Worm (Caenorhabditis elegans): ENCODE results near the gene T28A8.3.

T28A8.3 gene

ce11 chrIII:13518437-13518836 lies 12.6 kb downstream of the T28A8.3 start:
- TF ChIP-seq lin-13 (GFP tag; optimal IDR thresholded peaks at IDR 0.05): no peak

DNA sequence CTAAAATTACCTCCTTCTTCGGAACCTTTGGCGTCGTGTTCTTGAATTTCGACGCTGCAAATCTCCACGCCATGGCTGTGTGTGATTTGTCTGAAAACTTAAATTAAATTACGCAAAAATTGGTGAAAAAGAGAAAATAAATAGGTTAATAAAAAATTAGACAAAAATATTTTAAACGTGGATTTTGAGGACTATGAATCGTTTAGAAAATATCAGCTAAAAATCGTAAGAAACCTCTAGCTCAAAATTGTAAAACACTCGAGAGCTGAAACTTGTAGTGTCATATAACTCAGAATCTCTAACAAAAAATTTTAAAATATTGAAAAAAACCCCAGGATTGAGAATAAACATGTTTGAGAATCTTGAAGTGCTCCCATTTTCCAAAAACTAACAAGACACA lies 18.2 kb downstream of the T28A8.3 start, which contains the start of gene pod-1:
TSS of gene pod-1 (minus strand) at position 101 of the 400 bp plus-strand sequence.
- no peak for TF ChIP-seq mdl-1 (tag; optimal IDR thresholded peaks at IDR 0.05)

ce11 chrIII:13525118-13525839 lies 19.5 kb downstream of the T28A8.3 start:
- TF ChIP-seq nhr-77 (tag; optimal IDR thresholded peaks at IDR 0.05): no peak
- no peak for TF ChIP-seq snpc-4 (tag; optimal IDR thresholded peaks at IDR 0.05)
- no peak for TF ChIP-seq unc-55 (GFP tag; optimal IDR thresholded peaks at IDR 0.05)
- TF ChIP-seq ZK546.5 (tag; optimal IDR thresholded peaks at IDR 0.05): no peak
- TF ChIP-seq nhr-25 (tag; optimal IDR thresholded peaks at IDR 0.05): no peak
- TF ChIP-seq elt-3 (tag; optimal IDR thresholded peaks at IDR 0.05): no peak
- no peak for TF ChIP-seq ceh-82 (tag; optimal IDR thresholded peaks at IDR 0.05)
- no peak for TF ChIP-seq ztf-4 (tag; optimal IDR thresholded peaks at IDR 0.05)
- TF ChIP-seq egl-27 (tag; optimal IDR thresholded peaks at IDR 0.05): no peak
- TF ChIP-seq nhr-237 (tag; optimal IDR thresholded peaks at IDR 0.05): no peak
- no peak for TF ChIP-seq nhr-11 (tag; optimal IDR thresholded peaks at IDR 0.05)
- TF ChIP-seq mdl-1 (tag; optimal IDR thresholded peaks at IDR 0.05): no peak
- no peak for TF ChIP-seq nhr-23 (tag; optimal IDR thresholded peaks at IDR 0.05)
- no peak for TF ChIP-seq blmp-1 (tag; optimal IDR thresholded peaks at IDR 0.05; ENCODE audit: insufficient read depth)
- no peak for TF ChIP-seq Y55F3AM.14 (GFP tag; optimal IDR thresholded peaks at IDR 0.05)
- TF ChIP-seq lin-11 (tag; optimal IDR thresholded peaks at IDR 0.05): no peak
- no peak for TF ChIP-seq nhr-10 (tag; optimal IDR thresholded peaks at IDR 0.05)
- no peak for TF ChIP-seq nhr-6 (tag; optimal IDR thresholded peaks at IDR 0.05)
- no peak for TF ChIP-seq R02D3.7 (tag; optimal IDR thresholded peaks at IDR 0.05)

ce11 chrIII:13526191-13526590 lies 20.4 kb downstream of the T28A8.3 start:
- TF ChIP-seq fos-1 (tag; optimal IDR thresholded peaks at IDR 0.05) (peak; percentile 93), nhr-25 (tag; optimal IDR thresholded peaks at IDR 0.05) (no peak)

DNA sequence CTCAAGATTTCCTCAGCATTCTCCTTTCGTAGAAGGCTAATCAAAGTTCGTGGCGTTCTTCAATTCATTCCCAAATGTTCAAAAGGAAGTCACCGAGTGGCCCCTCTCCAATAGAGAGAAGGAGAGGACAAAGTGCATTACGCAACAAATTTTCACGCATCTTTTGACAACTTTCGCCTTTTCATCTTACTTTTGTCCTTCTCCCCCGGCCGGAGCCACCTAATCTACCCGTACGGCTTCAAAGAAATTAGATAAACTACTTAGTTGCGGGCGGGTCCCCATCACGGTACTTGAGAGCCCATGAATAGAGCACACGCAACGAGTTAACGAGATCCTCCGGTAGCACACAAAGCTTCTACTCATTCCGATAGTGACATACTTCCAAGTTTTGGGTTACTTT lies 20.9 kb downstream of the T28A8.3 start:
- no peak for TF ChIP-seq R02D3.7 (tag; optimal IDR thresholded peaks at IDR 0.05)
- no peak for TF ChIP-seq snpc-4 (tag; optimal IDR thresholded peaks at IDR 0.05)
- no peak for TF ChIP-seq nhr-25 (tag; optimal IDR thresholded peaks at IDR 0.05)
- no peak for TF ChIP-seq ZK546.5 (tag; optimal IDR thresholded peaks at IDR 0.05)
- TF ChIP-seq gmeb-1 (tag; optimal IDR thresholded peaks at IDR 0.05): no peak
- TF ChIP-seq lsy-2 (tag; optimal IDR thresholded peaks at IDR 0.05): no peak
- no peak for TF ChIP-seq peb-1 (tag; optimal IDR thresholded peaks at IDR 0.05)
- TF ChIP-seq aly-2 (tag; optimal IDR thresholded peaks at IDR 0.05): no peak
- no peak for TF ChIP-seq alr-1 (tag; optimal IDR thresholded peaks at IDR 0.05)

ce11 chrIII:13527424-13528097 lies 21.7 kb downstream of the T28A8.3 start, which contains the start of gene lron-13:
Gene lron-13, plus strand, starts transcription at chrIII:13527438.
- TF ChIP-seq nhr-11 (tag; optimal IDR thresholded peaks at IDR 0.05) (no peak), fos-1 (tag; optimal IDR thresholded peaks at IDR 0.05) (peak; percentile 74), Y55F3AM.14 (GFP tag; optimal IDR thresholded peaks at IDR 0.05) (no peak), sem-4 (tag; optimal IDR thresholded peaks at IDR 0.05) (no peak), ceh-82 (tag; optimal IDR thresholded peaks at IDR 0.05) (no peak), dmd-4 (tag; optimal IDR thresholded peaks at IDR 0.05) (no peak), elt-3 (tag; optimal IDR thresholded peaks at IDR 0.05) (no peak), sma-9 (GFP tag; optimal IDR thresholded peaks at IDR 0.05) (peak; percentile 9), sma-9 (tag; optimal IDR thresholded peaks at IDR 0.05) (no peak), snpc-4 (tag; optimal IDR thresholded peaks at IDR 0.05) (no peak), nhr-237 (tag; optimal IDR thresholded peaks at IDR 0.05) (no peak)

Data from whole organism, L2 larva.